Worm (Caenorhabditis elegans): ENCODE data around the gene F53F1.2.

DNA sequence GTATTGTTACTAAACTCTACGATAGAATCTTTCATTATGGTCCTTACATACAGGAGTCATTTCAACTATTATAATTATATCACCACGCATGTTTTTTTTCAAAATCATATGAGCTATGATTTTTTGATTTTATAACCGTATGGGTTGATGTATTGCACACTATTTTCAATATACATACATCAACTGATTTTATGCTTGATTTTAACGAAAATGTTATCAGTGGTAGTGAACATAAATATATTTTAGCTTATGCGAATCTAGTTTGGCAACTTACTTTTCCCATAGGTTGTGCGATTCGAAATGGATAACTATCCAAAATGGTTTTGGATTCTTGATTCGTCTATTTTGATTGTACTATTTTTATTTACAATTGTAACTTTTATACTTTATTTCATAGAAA is 17.0 kb downstream of the F53F1.2 start, which contains the start of gene srv-10:
- TF ChIP-seq nhr-77 (tag; optimal IDR thresholded peaks at IDR 0.05) = no peak
- no peak for TF ChIP-seq ces-1 (GFP tag; optimal IDR thresholded peaks at IDR 0.05)
- TF ChIP-seq ama-1 (optimal IDR thresholded peaks at IDR 0.05) = no peak
- TF ChIP-seq dpl-1 (GFP tag; optimal IDR thresholded peaks at IDR 0.05) = no peak
- TF ChIP-seq nhr-11 (tag; optimal IDR thresholded peaks at IDR 0.05) = no peak
- no peak for TF ChIP-seq nhr-76 (tag; optimal IDR thresholded peaks at IDR 0.05)
- TF ChIP-seq lin-39 (tag; optimal IDR thresholded peaks at IDR 0.05) = no peak
- no peak for TF ChIP-seq snpc-4 (tag; optimal IDR thresholded peaks at IDR 0.05)
- TF ChIP-seq unc-98 (GFP tag; IDR thresholded peaks at IDR 0.05) = no peak
- TF ChIP-seq skn-1 (tag; optimal IDR thresholded peaks at IDR 0.05) = no peak

Measured in whole organism, L1 larva.